Fruit fly (Drosophila melanogaster): ENCODE data around the gene pic.

pic gene

DNA sequence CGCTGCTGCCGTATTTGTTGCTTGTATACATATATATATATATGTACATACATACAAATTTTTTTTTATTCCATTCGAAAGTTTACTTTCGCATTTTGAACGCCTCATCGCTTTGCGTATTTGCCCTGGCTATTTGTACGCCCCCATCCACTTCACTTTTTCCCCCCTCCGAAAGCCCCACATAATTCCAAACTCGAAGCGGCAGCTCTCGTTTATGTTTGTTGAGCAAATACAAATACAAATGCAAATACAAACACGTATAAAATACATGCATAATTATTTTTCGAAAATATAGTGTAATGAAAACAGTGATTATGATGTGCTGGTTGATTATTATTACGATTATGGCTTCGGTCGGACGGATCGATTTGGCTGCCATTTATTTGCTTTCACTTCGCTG lies 16.0 kb downstream of the pic start (continued):
- TF ChIP-seq Dip2 (GFP tag; IDR thresholded peaks at IDR 0.05): no peak
- peak; percentile 78 for TF ChIP-seq phol (tag; optimal IDR thresholded peaks at IDR 0.05)
- no peak for TF ChIP-seq CG32532 (GFP tag; IDR thresholded peaks at IDR 0.05)
- no peak for TF ChIP-seq ham (GFP tag; IDR thresholded peaks at IDR 0.05)
- TF ChIP-seq CG33557 (GFP tag; optimal IDR thresholded peaks at IDR 0.05): peak; percentile 92
- TF ChIP-seq Meics (GFP tag; optimal IDR thresholded peaks at IDR 0.05): peak; percentile 80
- TF ChIP-seq Atf6 (GFP tag; IDR thresholded peaks at IDR 0.05): peak; percentile 58; the same call in 1 of the 2 replicates
- TF ChIP-seq CG15269 (tag; optimal IDR thresholded peaks at IDR 0.05): no peak
- TF ChIP-seq tgo (GFP tag; IDR thresholded peaks at IDR 0.05): peak; percentile 56; the same call in 2 of the 3 replicates
- TF ChIP-seq CG2199 (GFP tag; IDR thresholded peaks at IDR 0.05): peak; percentile 59; the same call in 1 of the 3 replicates
- no peak for TF ChIP-seq unc-4 (GFP tag; IDR thresholded peaks at IDR 0.05; ENCODE audit: partially characterized antibody)
- TF ChIP-seq chn (GFP tag; optimal IDR thresholded peaks at IDR 0.05): peak; percentile 56
- TF ChIP-seq ERR (GFP tag; optimal IDR thresholded peaks at IDR 0.05): peak; percentile 56
- TF ChIP-seq CG3281 (GFP tag; optimal IDR thresholded peaks at IDR 0.05): peak; percentile 92
- TF ChIP-seq Lhr (GFP tag; optimal IDR thresholded peaks at IDR 0.05): peak; percentile 86
- peak; percentile 13; the same call in 1 of the 3 replicates for TF ChIP-seq CG11093 (GFP tag; IDR thresholded peaks at IDR 0.05)
- peak; percentile 55 for TF ChIP-seq CG7928 (GFP tag; optimal IDR thresholded peaks at IDR 0.05)
- peak; percentile 74 for TF ChIP-seq CG12299 (tag; optimal IDR thresholded peaks at IDR 0.05)
- TF ChIP-seq usp (GFP tag; optimal IDR thresholded peaks at IDR 0.05): no peak
- TF ChIP-seq CrebB (tag; optimal IDR thresholded peaks at IDR 0.05): peak; percentile 84
- TF ChIP-seq Dll (GFP tag; IDR thresholded peaks at IDR 0.05; ENCODE audit: partially characterized antibody): no peak
- peak; percentile 92 for TF ChIP-seq CG10209 (GFP tag; optimal IDR thresholded peaks at IDR 0.05)
- no peak for TF ChIP-seq CG30020 (tag; optimal IDR thresholded peaks at IDR 0.05)
- no peak for TF ChIP-seq gt (GFP tag; IDR thresholded peaks at IDR 0.05)
- peak; percentile 53 for TF ChIP-seq Xbp1 (GFP tag; optimal IDR thresholded peaks at IDR 0.05)
- peak; percentile 72 for TF ChIP-seq zen (tag; optimal IDR thresholded peaks at IDR 0.05)
- TF ChIP-seq fu2 (GFP tag; optimal IDR thresholded peaks at IDR 0.05): no peak
- TF ChIP-seq otp (GFP tag; IDR thresholded peaks at IDR 0.05): peak; percentile 80; the same call in 2 of the 3 replicates
- no peak for TF ChIP-seq luna (GFP tag; optimal IDR thresholded peaks at IDR 0.05)
- TF ChIP-seq CG10654 (GFP tag; optimal IDR thresholded peaks at IDR 0.05): peak; percentile 88
- TF ChIP-seq ab (GFP tag; optimal IDR thresholded peaks at IDR 0.05): no peak
- TF ChIP-seq da (GFP tag; optimal IDR thresholded peaks at IDR 0.05): peak; percentile 28
- peak; percentile 28 for TF ChIP-seq D19B (GFP tag; optimal IDR thresholded peaks at IDR 0.05)
- peak; percentile 90 for TF ChIP-seq CG1529 (GFP tag; optimal IDR thresholded peaks at IDR 0.05)
- TF ChIP-seq YL-1 (GFP tag; optimal IDR thresholded peaks at IDR 0.05): peak; percentile 45
- no peak for TF ChIP-seq Gsc (GFP tag; IDR thresholded peaks at IDR 0.05)
- TF ChIP-seq CG18764 (GFP tag; optimal IDR thresholded peaks at IDR 0.05): peak; percentile 84
- peak; percentile 83 for TF ChIP-seq Hmr (GFP tag; optimal IDR thresholded peaks at IDR 0.05)
- TF ChIP-seq CG11723 (GFP tag; optimal IDR thresholded peaks at IDR 0.05): peak; percentile 91
- peak; percentile 95 for TF ChIP-seq CG15011 (GFP tag; optimal IDR thresholded peaks at IDR 0.05)
- no peak for TF ChIP-seq amos (GFP tag; IDR thresholded peaks at IDR 0.05; ENCODE audit: partially characterized antibody)
- no peak for TF ChIP-seq sc (optimal IDR thresholded peaks at IDR 0.05)
- TF ChIP-seq sc (GFP tag; optimal IDR thresholded peaks at IDR 0.05): peak; percentile 93
- peak; percentile 49 for TF ChIP-seq CG6765 (GFP tag; optimal IDR thresholded peaks at IDR 0.05)
- TF ChIP-seq CG12391 (tag; optimal IDR thresholded peaks at IDR 0.05): peak; percentile 85
- peak; percentile 94 for TF ChIP-seq sim (GFP tag; IDR thresholded peaks at IDR 0.05)
- TF ChIP-seq Stat92E (GFP tag; optimal IDR thresholded peaks at IDR 0.05): peak in 1 of 3 experiments; percentile 7
- TF ChIP-seq gcm2 (GFP tag; optimal IDR thresholded peaks at IDR 0.05): peak; percentile 39
- peak; percentile 66 for TF ChIP-seq psq (GFP tag; optimal IDR thresholded peaks at IDR 0.05)
- TF ChIP-seq CG6175 (GFP tag; IDR thresholded peaks at IDR 0.05): no peak
- peak; percentile 64 for TF ChIP-seq CG12744 (GFP tag; optimal IDR thresholded peaks at IDR 0.05)

All from whole organism, embryonic.